Worm (Caenorhabditis elegans) whole organism, L4/young adult: ENCODE measurements around the gene ctsa-4.2.
A peak's percentile ranks its signal among the peaks of the same experiment; 100 is the strongest.

Experiments
- W03F9.2 ChIP-seq: fragments of 150-350 bp; optimal IDR thresholded peaks from 2 replicates; lab custom pipeline; 2014; ENCODE audit warnings: missing biosample characterization, missing genetic modification characterization
- dao-5 ChIP-seq: sonication (generic microtip); optimal IDR thresholded peaks from 2 replicates; lab custom pipeline; 2016; ENCODE audit warnings: missing genotype, missing genetic modification characterization, moderate library complexity, missing compliant biosample characterization
- him-1 ChIP-seq: sonication (generic microtip); optimal IDR thresholded peaks from 2 replicates; lab custom pipeline; 2016; ENCODE audit warnings: missing genotype, missing genetic modification reagents, missing genetic modification characterization, missing compliant biosample characterization

The ctsa-4.2 gene

DNA sequence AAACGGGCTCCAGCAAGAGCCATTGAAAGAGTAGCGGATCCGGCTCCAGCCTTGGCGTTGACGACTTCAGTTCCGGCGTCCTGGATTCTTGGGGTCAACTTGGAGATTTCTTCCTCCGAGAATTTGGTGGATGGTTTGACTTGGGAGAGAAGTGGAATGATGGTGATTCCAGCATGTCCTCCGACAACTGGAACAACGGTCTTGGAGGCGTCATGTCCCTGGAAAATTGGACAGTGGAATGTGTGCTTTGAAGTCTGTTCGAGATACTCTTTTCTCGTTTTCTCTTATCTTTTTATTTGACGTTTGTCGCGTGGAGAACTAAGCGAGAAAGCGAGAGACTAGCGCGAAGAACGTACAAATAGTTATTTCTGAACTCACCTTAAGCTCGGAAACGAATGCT lies 5.3 kb upstream of the ctsa-4.2 start:
- TF ChIP-seq dao-5 (tag; lab: Kevin White, UChicago) (no peak), him-1 (tag; lab: Kevin White, UChicago) (no peak), W03F9.2 (no peak)

DNA sequence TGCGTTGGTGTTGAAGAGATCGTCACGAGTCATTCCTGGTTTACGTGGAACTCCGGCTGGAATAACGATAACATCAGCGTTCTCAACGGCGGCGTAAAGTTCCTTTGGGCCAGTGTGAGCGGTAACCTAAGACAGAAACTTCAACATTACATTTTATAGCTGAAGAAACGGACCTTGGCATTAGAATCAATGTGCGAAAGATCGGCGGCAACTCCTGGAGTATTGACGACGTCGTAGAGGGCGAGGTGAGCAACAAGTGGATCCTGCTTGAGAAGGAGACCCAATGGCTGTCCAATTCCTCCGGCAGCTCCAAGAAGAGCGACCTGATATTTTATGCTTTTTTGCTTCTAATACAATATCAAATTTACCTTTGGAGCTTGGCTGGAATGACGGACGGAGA lies 4.7 kb upstream of the ctsa-4.2 start:
- TF ChIP-seq him-1 (tag; lab: Kevin White, UChicago): no peak
- no peak for TF ChIP-seq W03F9.2
- no peak for TF ChIP-seq dao-5 (tag; lab: Kevin White, UChicago)

DNA sequence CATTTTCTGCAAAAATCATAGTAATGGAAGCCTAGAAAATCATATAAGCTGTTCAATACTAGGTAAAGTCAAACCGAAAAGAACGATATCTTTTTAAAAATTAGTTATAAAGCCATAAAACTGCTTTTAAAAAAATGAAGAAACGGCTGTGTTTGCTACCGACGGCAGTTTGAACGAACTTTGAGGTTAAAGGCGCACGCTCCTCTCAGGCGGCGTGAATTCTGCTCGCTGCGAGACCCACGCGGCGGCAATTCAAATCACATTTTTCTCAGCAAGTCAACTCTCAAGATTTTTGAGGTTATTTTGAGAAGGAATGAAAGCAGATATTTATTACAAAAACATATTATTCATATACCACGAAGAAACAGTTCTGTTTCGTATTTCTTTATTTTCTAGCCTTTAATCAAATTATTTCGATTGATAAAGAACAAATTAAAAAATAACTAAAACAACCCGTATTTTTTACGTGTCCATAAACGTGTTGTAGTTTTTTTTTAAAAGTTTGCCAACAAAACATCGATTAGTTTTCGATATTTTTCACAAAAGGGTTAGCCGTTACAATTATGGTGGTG lies 4.1 kb upstream of the ctsa-4.2 start, which contains the start of the genes mdh-2 and F20H11.4:
Gene mdh-2, minus strand, starts transcription at position 6 of the 572 bp plus-strand sequence.
Gene F20H11.4, plus strand, starts transcription at position 522 of the 572 bp plus-strand sequence.
- TF ChIP-seq W03F9.2: peak; percentile 85
- TF ChIP-seq him-1 (tag; lab: Kevin White, UChicago): peak; percentile 5
- no peak for TF ChIP-seq dao-5 (tag; lab: Kevin White, UChicago)

DNA sequence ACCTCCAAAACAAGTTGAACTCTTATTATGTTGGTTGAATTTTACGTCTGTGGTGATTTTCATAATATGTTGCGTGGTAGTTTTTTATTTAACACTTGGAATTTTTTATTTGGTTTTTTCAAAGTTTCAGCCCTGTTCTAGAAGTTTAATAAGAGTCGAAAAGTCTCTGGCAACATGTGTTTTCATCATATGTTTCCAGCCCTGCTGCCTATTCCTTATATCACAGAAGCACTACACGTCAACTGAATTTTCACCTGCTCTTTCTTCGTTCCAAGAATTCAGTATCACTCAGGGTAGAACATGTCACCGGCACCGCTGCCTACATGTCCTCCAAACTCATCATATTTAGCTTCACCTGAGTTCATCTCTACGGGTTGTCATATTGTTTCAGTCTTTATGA lies 1.8 kb upstream of the ctsa-4.2 start, which contains the start of gene srh-40:
Gene srh-40, plus strand, starts transcription at position 301 of the 400 bp plus-strand sequence.
- TF ChIP-seq him-1 (tag; lab: Kevin White, UChicago) (no peak), W03F9.2 (no peak), dao-5 (tag; lab: Kevin White, UChicago) (no peak)

DNA sequence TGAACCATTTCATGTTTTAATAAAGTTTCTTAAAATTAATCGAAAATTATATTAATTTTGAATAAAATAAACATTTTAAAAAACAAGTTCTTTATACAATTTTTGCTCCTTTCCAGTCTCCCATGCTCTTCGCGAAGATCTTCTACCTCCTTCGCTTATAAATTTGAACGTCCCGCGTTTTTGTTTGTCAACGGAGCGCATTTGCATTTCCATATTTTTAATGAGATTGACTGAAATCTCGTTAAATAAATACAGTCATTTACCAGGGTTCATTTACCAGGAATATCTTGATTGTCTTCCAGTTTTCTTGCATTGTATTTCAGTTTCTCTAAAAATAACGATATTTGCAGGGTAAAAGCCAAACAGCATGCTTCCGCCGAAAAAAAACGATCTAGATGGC lies 2.7 kb downstream of the ctsa-4.2 start, which contains the start of gene cmtr-2:
Gene cmtr-2, plus strand, starts transcription at position 351 of the 400 bp plus-strand sequence.
- no peak for TF ChIP-seq dao-5 (tag; lab: Kevin White, UChicago)
- TF ChIP-seq him-1 (tag; lab: Kevin White, UChicago): no peak
- no peak for TF ChIP-seq W03F9.2

DNA sequence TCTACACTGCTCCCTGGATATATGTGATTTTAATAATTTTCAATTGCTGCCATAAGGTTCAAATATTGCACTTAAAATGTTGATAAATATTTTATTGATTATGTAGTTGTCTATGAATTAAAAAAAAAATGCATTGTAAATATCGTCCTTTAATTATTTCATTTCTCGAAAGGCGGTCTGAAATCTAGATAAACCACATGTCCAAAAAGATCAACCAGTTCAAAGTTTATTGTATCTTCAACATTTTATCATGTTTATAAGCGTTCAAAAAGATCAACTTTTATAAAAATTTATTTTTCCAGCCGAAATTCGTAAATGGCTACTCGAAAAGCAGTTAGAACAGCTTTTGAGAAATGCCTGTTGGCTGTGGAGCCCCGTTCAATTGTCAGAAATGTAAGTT lies 7.6 kb downstream of the ctsa-4.2 start, which contains the start of gene C13B9.2:
Gene C13B9.2, plus strand, starts transcription at position 301 of the 400 bp plus-strand sequence.
- no peak for TF ChIP-seq W03F9.2
- TF ChIP-seq dao-5 (tag; lab: Kevin White, UChicago): no peak
- TF ChIP-seq him-1 (tag; lab: Kevin White, UChicago): no peak

DNA sequence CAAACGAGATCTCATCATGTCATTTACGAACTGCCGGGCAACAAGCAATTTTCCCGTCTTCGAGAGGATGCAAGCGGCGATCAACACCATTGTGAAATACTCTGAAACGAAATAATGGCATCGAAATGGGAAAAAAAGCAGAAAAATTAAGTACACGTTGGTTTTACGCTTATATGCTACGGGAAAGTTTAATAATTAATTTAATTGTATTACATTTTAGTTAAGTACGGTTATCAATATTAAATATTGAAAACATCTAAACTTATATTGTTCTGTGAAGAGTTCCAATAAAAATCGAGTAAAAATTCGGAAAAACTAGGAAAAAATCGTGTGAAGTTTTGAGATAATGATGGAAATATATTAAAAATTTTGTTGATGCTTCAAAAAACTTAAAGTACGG lies 12.5 kb downstream of the ctsa-4.2 start, which contains the start of gene copd-1:
Gene copd-1, minus strand, starts transcription at position 101 of the 400 bp plus-strand sequence.
- TF ChIP-seq dao-5 (tag; lab: Kevin White, UChicago): no peak
- TF ChIP-seq him-1 (tag; lab: Kevin White, UChicago): no peak
- TF ChIP-seq W03F9.2: no peak

DNA sequence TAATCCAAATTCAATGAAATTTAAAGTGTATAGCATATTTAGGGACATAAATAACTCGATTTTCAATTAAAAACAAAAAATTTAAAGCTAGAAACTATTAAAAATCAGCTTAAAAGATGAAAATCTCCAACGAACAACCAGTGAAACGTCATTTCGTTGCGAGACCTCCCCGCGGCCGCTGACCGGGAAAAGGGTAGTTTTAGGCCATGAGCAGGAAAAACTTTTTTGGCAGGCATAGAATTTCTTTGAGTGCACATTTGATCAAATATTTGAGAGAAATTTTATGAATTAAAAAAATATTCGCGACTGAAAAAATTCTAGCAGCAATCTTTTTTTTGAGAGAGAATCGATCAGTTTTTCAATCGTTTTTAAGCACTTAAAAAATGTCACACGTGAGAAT lies 13.0 kb downstream of the ctsa-4.2 start:
- no peak for TF ChIP-seq him-1 (tag; lab: Kevin White, UChicago)
- no peak for TF ChIP-seq dao-5 (tag; lab: Kevin White, UChicago)
- TF ChIP-seq W03F9.2: peak; percentile 63

DNA sequence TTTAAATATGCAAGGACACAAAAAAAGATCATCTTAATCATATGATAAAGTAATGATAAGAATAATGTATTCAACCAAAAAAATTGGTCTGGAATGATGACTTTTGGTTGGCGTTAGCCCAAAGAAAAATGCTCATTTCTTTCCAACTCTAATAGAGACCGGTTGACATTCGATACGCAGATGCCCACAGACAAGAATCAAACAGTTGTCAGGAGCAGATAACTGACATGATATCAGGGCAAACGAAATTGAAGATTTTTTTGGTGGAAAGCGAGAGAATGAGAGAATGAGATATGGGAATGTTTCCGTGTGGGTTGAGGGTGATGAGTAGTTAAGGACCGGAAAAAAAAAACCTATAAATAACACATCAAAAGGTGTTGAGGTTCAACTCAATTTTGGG lies 26.7 kb downstream of the ctsa-4.2 start:
- TF ChIP-seq W03F9.2: no peak
- TF ChIP-seq him-1 (tag; lab: Kevin White, UChicago): no peak
- TF ChIP-seq dao-5 (tag; lab: Kevin White, UChicago): no peak

DNA sequence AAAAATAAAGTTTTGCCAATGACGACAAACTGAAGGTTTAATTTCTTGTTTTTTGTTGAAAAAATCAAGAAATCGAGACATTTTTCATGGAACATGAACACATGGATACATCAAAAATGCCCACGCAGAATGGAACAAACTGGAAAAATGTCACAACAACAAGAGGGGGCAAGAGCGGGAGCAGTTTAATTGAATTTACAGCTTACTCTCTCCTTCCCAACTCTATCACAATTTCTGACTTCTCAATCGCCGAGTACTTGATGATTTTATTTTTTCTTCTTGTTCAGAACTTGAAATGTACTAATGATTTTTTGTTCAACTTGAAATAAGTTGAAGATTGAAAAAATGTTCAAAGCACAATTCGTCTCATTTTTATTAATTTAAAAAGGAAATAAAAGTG lies 33.0 kb downstream of the ctsa-4.2 start:
- TF ChIP-seq W03F9.2 (no peak), him-1 (tag; lab: Kevin White, UChicago) (no peak), dao-5 (tag; lab: Kevin White, UChicago) (no peak)

DNA sequence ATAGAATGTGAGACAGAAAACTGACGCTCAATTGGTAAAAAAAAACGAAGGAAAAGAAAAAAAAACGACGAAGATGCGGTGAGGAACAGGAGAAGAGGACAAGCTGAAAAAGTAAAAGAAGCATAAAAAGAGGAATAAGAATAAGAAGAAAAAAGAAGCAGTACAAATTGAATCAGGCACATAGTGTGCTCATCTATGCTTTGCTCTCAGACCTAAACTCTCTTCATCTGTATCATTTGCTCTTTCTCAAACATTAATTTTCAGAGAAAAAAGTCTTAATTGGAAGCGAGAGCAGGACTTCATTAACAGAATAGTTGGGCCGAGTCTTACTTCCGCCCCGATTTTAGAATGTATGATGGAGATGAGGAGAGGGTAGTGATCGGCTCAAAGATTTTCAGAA lies 34.6 kb downstream of the ctsa-4.2 start:
- TF ChIP-seq him-1 (tag; lab: Kevin White, UChicago) (no peak), dao-5 (tag; lab: Kevin White, UChicago) (no peak), W03F9.2 (no peak)

DNA sequence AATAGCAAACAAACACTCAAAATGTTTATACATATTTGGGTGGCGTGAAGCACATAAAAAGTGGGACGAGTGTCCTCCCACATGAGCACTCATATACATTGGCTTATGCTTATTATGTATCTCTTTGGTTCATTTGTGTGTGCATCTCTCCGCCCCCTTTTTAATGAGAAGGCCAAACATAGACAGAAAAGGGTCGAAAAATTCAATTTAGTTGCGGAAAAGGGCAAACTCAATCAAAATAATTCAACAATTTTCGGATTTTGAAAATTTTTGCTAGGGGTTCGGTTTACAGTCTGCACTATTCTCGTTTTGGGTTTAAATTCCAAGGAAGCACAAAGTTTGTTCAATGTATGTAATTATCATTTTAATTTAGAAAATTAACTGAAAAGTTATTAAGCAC lies 35.2 kb downstream of the ctsa-4.2 start:
- TF ChIP-seq W03F9.2 (no peak), him-1 (tag; lab: Kevin White, UChicago) (no peak), dao-5 (tag; lab: Kevin White, UChicago) (no peak)

DNA sequence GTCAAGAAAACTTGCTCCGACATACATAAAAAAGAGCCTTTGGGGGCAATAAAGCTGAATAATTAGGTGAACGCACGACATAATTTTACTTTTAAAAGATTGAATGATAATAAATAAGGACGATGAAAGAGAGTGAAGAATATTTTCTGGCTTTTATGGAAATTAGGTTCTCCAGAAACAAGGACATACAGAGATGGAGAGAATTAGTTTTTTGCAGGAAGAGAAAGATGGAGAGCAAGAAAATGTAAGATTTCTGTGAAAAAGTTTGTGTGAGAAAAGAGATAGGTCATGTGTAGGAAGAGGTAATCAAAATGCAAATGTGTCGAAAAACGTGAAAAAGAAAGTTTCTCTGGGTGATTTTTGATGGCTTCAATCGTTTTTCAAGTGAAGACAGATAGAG lies 39.7 kb downstream of the ctsa-4.2 start, which contains the start of gene pdfr-1:
Gene pdfr-1, minus strand, starts transcription at position 101 of the 400 bp plus-strand sequence.
- TF ChIP-seq dao-5 (tag; lab: Kevin White, UChicago): no peak
- no peak for TF ChIP-seq W03F9.2
- no peak for TF ChIP-seq him-1 (tag; lab: Kevin White, UChicago)

DNA sequence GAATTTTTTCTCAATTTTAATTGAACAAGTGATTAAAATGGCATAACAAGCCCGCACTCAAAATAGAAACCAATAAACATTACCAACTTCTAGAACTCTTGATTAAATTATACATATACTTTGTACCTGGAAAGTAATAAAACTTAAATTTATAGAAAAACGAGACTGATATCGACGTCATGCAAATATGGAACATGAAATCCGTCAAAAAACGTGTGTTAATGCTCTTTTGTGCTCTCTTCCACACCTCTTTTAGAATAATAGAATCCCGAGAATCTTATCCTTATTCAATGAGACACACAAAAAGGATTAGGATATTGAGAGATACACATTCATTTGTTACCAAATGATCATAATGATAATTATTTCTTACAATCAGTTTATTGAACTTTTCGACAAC lies 41.6 kb downstream of the ctsa-4.2 start:
- TF ChIP-seq him-1 (tag; lab: Kevin White, UChicago): no peak

DNA sequence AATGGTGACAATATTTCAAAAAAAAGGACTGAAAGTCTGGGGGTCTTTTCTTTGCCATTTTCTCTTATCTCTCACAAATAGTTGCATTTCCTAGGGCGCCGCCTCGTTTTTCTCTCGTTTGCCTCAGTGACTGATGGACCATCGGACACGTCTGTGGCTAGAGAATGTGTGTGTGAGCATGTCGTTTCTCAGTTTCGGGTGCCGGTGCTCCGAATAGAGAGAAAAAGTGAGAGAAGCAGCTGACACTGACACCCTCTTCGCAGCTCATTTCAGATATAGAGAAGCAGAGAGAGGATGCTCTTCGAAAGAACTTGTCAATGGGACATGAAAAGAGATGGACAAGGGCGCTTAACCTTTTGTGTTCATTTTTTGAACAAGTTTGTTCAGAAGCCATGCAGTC lies 43.5 kb downstream of the ctsa-4.2 start:
- TF ChIP-seq dao-5 (tag; lab: Kevin White, UChicago): no peak
- TF ChIP-seq him-1 (tag; lab: Kevin White, UChicago): peak; percentile 14
